Worm (Caenorhabditis elegans) whole organism, young adult: Measurements from ENCODE around the gene sqv-2.

ENCODE experiments used
- B0019.2 ChIP-seq: fragments of 200-800 bp; sonication (Bioruptor generic); conservative IDR thresholded peaks from 2 replicates; pipeline ENCODE4 v1.3.6; 2022; ENCODE audit warnings: missing genetic modification reagents, missing genetic modification characterization, missing compliant biosample characterization
- B0035.1 ChIP-seq: sonication (generic microtip); optimal IDR thresholded peaks from 2 replicates; lab custom pipeline; 2016; ENCODE audit warnings: missing genetic modification characterization, mild to moderate bottlenecking, missing compliant biosample characterization, missing genotype, missing genetic modification reagents
- B0261.1 ChIP-seq: sonication (generic microtip); optimal IDR thresholded peaks from 2 replicates; lab custom pipeline; 2016; ENCODE audit warnings: mild to moderate bottlenecking, missing genetic modification characterization, moderate library complexity, missing compliant biosample characterization
- C06A6.2 ChIP-seq: fragments of 200-800 bp; sonication (Bioruptor generic); conservative IDR thresholded peaks from 2 replicates; pipeline ENCODE4 v1.3.6; 2022; ENCODE audit warnings: missing genetic modification characterization, missing compliant biosample characterization
- C17E4.6 ChIP-seq: fragments of 200-800 bp; sonication (Bioruptor generic); IDR thresholded peaks from 2 replicates; pipeline ENCODE4 v1.3.6; 2022; ENCODE audit warnings: missing genetic modification reagents, missing genetic modification characterization, missing compliant biosample characterization
- F23B12.7 ChIP-seq: sonication (generic microtip); optimal IDR thresholded peaks from 2 replicates; lab custom pipeline; 2017; ENCODE audit warnings: missing genetic modification characterization, mild to moderate bottlenecking, missing compliant biosample characterization, antibody characterized with exemption, moderate library complexity; ENCODE audit not compliant: insufficient read depth
- F49E8.2 ChIP-seq: sonication (generic microtip); optimal IDR thresholded peaks from 3 replicates; lab custom pipeline; 2017; ENCODE audit warnings: missing genetic modification characterization, mild to moderate bottlenecking, missing compliant biosample characterization, antibody characterized with exemption, moderate library complexity; ENCODE audit not compliant: insufficient read depth
- K11D2.4 ChIP-seq: fragments of 200-800 bp; sonication (Bioruptor generic); IDR thresholded peaks from 2 replicates; pipeline ENCODE4 v1.3.6; 2022; ENCODE audit warnings: missing genetic modification reagents, missing genetic modification characterization, missing compliant biosample characterization
- Y56A3A.18 ChIP-seq: fragments of 200-800 bp; sonication (Bioruptor generic); IDR thresholded peaks from 2 replicates; pipeline ENCODE4 v1.3.6; 2022; ENCODE audit warnings: missing genetic modification reagents, missing genetic modification characterization, missing compliant biosample characterization
- Y67H2A.10 ChIP-seq: fragments of 200-800 bp; sonication (Bioruptor generic); conservative IDR thresholded peaks from 2 replicates; pipeline ENCODE4 v1.3.6; 2022; ENCODE audit warnings: missing genetic modification reagents, missing genetic modification characterization, missing compliant biosample characterization
- akir-1 ChIP-seq: fragments of 200-800 bp; sonication (Bioruptor generic); optimal IDR thresholded peaks from 2 replicates; lab custom pipeline; 2018; ENCODE audit warnings: mild to moderate bottlenecking, missing genetic modification characterization, moderate library complexity, missing compliant biosample characterization
- athp-1 ChIP-seq: sonication (generic microtip); optimal IDR thresholded peaks from 2 replicates; lab custom pipeline; 2017; ENCODE audit warnings: mild to moderate bottlenecking, missing genetic modification characterization, missing compliant biosample characterization
- attf-5 ChIP-seq: fragments of 200-800 bp; sonication (Bioruptor generic); optimal IDR thresholded peaks from 2 replicates; lab custom pipeline; 2018; ENCODE audit warnings: mild to moderate bottlenecking, missing genetic modification characterization, missing compliant biosample characterization
- bed-1 ChIP-seq: fragments of 200-800 bp; sonication (Bioruptor generic); IDR thresholded peaks from 2 replicates; pipeline ENCODE4 v1.3.6; 2022; ENCODE audit warnings: missing genetic modification reagents, missing genetic modification characterization, missing compliant biosample characterization
- ccch-3 ChIP-seq: fragments of 200-800 bp; sonication (Bioruptor generic); optimal IDR thresholded peaks from 2 replicates; lab custom pipeline; 2018; ENCODE audit warnings: mild to moderate bottlenecking, missing genetic modification characterization, missing compliant biosample characterization
- ceh-100 ChIP-seq: fragments of 200-800 bp; sonication (Bioruptor generic); IDR thresholded peaks from 2 replicates; pipeline ENCODE4 v1.3.6; 2022; ENCODE audit warnings: missing genetic modification reagents, missing genetic modification characterization, missing compliant biosample characterization
- ceh-27 ChIP-seq: fragments of 200-800 bp; sonication (Bioruptor generic); optimal IDR thresholded peaks from 2 replicates; lab custom pipeline; 2018; ENCODE audit warnings: mild to moderate bottlenecking, missing genetic modification characterization, moderate library complexity, missing compliant biosample characterization
- dox-1 ChIP-seq: fragments of 200-800 bp; sonication (Bioruptor generic); IDR thresholded peaks from 2 replicates; pipeline ENCODE4 v1.3.6; 2022; ENCODE audit warnings: missing genetic modification reagents, missing genetic modification characterization, missing compliant biosample characterization
- egrh-3 ChIP-seq: fragments of 200-800 bp; sonication (Bioruptor generic); IDR thresholded peaks from 2 replicates; pipeline ENCODE4 v1.3.6; 2022; ENCODE audit warnings: missing genetic modification reagents, missing genetic modification characterization, missing compliant biosample characterization
- hmg-1.2 ChIP-seq: fragments of 200-800 bp; sonication (Bioruptor generic); IDR thresholded peaks from 2 replicates; pipeline ENCODE4 v1.3.6; 2022; ENCODE audit warnings: missing genetic modification reagents, missing genetic modification characterization, missing compliant biosample characterization
- lag-1 ChIP-seq: fragments of 200-800 bp; sonication (Bioruptor generic); IDR thresholded peaks from 2 replicates; pipeline ENCODE4 v1.3.6; 2022; ENCODE audit warnings: missing genetic modification reagents, missing genetic modification characterization, missing compliant biosample characterization
- lin-35 ChIP-seq, 3 experiments: fragments of 150-350 bp in 2 of 3; sonication (generic microtip) in 1 of 3; optimal IDR thresholded peaks; 2 replicates each; lab custom pipeline; 2014 to 2018; ENCODE audit warnings: missing biosample characterization in 3 of 3, missing genetic modification characterization in 3 of 3, missing genetic modification reagents in 3 of 3
- lin-40 ChIP-seq: sonication (generic microtip); optimal IDR thresholded peaks from 2 replicates; lab custom pipeline; 2016; ENCODE audit warnings: missing genetic modification characterization, mild to moderate bottlenecking, missing compliant biosample characterization, missing genotype, missing genetic modification reagents
- lin-54 ChIP-seq: fragments of 200-800 bp; sonication (Bioruptor generic); optimal IDR thresholded peaks from 2 replicates; lab custom pipeline; 2018; ENCODE audit warnings: mild to moderate bottlenecking, missing genetic modification characterization, missing compliant biosample characterization
- lir-1 ChIP-seq: fragments of 200-800 bp; sonication (Bioruptor generic); conservative IDR thresholded peaks from 2 replicates; pipeline ENCODE4 v1.3.6; 2022; ENCODE audit warnings: missing genetic modification reagents, missing genetic modification characterization, missing compliant biosample characterization
- lsl-1 ChIP-seq: fragments of 200-800 bp; sonication (Bioruptor generic); optimal IDR thresholded peaks from 2 replicates; lab custom pipeline; 2018; ENCODE audit warnings: mild to moderate bottlenecking, missing genetic modification characterization, moderate library complexity, missing compliant biosample characterization
- lsy-27 ChIP-seq: sonication (generic microtip); optimal IDR thresholded peaks from 2 replicates; lab custom pipeline; 2017; ENCODE audit warnings: missing genetic modification characterization, mild to moderate bottlenecking, missing compliant biosample characterization, antibody characterized with exemption, missing genotype, borderline replicate concordance; ENCODE audit not compliant: insufficient read depth
- madf-3 ChIP-seq: fragments of 200-800 bp; sonication (Bioruptor generic); IDR thresholded peaks from 2 replicates; pipeline ENCODE4 v1.3.6; 2022; ENCODE audit warnings: missing genetic modification reagents, missing genetic modification characterization, missing compliant biosample characterization
- madf-6 ChIP-seq: fragments of 200-800 bp; sonication (Bioruptor generic); IDR thresholded peaks from 2 replicates; pipeline ENCODE4 v1.3.6; 2022; ENCODE audit warnings: missing genetic modification reagents, missing genetic modification characterization, missing compliant biosample characterization
- mcd-1 ChIP-seq: fragments of 200-800 bp; sonication (Bioruptor generic); IDR thresholded peaks from 2 replicates; pipeline ENCODE4 v1.3.6; 2022; ENCODE audit warnings: missing genetic modification reagents, missing genetic modification characterization, missing compliant biosample characterization
- mes-4 ChIP-seq: sonication (generic microtip); optimal IDR thresholded peaks from 2 replicates; lab custom pipeline; 2016; ENCODE audit warnings: missing genotype, missing genetic modification characterization, missing compliant biosample characterization
- nfya-2 ChIP-seq: fragments of 200-800 bp; sonication (Bioruptor generic); IDR thresholded peaks from 2 replicates; pipeline ENCODE4 v1.3.6; 2022; ENCODE audit warnings: missing genetic modification reagents, missing genetic modification characterization, missing compliant biosample characterization
- nhr-27 ChIP-seq: fragments of 200-800 bp; sonication (Bioruptor generic); optimal IDR thresholded peaks from 2 replicates; lab custom pipeline; 2018; ENCODE audit warnings: mild to moderate bottlenecking, missing genetic modification characterization, moderate library complexity, missing compliant biosample characterization
- pbrm-1 ChIP-seq: fragments of 200-800 bp; sonication (Bioruptor generic); IDR thresholded peaks from 2 replicates; pipeline ENCODE4 v1.3.6; 2022; ENCODE audit warnings: missing genetic modification reagents, missing genetic modification characterization, missing compliant biosample characterization
- rec-8 ChIP-seq, 2 experiments: sonication (generic microtip); optimal IDR thresholded peaks; 2 replicates each; lab custom pipeline; 2016; ENCODE audit warnings: mild to moderate bottlenecking in 2 of 2, missing genetic modification characterization in 2 of 2, missing genetic modification reagents in 2 of 2, missing genotype in 2 of 2, missing biosample characterization in 1 of 2, missing compliant biosample characterization in 1 of 2, moderate library complexity in 1 of 2
- snpc-4 ChIP-seq, 5 experiments: fragments of 150-350 bp in 1 of 5; sonication (generic microtip) in 4 of 5; optimal IDR thresholded peaks; 2 replicates each; lab custom pipeline; 2014 to 2018; ENCODE audit warnings: missing genetic modification characterization in 5 of 5, missing biosample characterization in 3 of 5, antibody characterized with exemption in 2 of 5, mild to moderate bottlenecking in 2 of 5, missing compliant biosample characterization in 2 of 5, missing genotype in 2 of 5, moderate library complexity in 2 of 5, missing genetic modification reagents in 1 of 5
- sptf-2 ChIP-seq: fragments of 200-800 bp; sonication (Bioruptor generic); optimal IDR thresholded peaks from 2 replicates; lab custom pipeline; 2018; ENCODE audit warnings: mild to moderate bottlenecking, missing genetic modification characterization, missing compliant biosample characterization
- zfh-2 ChIP-seq: fragments of 200-800 bp; sonication (Bioruptor generic); conservative IDR thresholded peaks from 2 replicates; pipeline ENCODE4 v1.3.6; 2022; ENCODE audit warnings: missing genetic modification reagents, missing genetic modification characterization, missing compliant biosample characterization
- ztf-3 ChIP-seq: fragments of 200-800 bp; sonication (Bioruptor generic); optimal IDR thresholded peaks from 2 replicates; lab custom pipeline; 2018; ENCODE audit warnings: mild to moderate bottlenecking, missing genetic modification characterization, missing compliant biosample characterization

The sqv-2 gene

DNA sequence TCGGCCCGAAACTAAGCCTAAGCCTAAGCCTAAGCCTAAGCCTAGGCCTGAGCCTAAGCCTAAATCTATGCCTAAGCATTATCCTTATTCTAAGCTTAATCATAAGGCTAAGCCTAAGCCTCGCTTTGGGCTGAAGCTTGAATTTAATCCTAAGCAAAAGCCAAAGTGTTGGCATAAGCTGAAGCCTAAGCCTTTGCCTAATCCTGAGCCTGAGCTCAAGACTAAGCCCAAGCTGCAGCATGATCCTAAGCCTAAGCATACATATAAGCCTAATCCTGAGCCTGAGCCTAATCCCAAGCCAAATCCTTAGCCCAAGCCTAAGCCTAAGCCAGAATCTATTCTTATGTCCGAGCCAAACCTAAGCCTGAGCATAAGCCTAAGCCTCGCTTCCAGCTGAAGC lies 47.6 kb downstream of the sqv-2 start:
- no peak for TF ChIP-seq rec-8 (tag; optimal IDR thresholded peaks at IDR 0.05; lab: Kevin White, UChicago)
- TF ChIP-seq lag-1 (GFP tag; lab: Robert Waterston, UW): no peak
- no peak for TF ChIP-seq ceh-100 (GFP tag; lab: Robert Waterston, UW)
- TF ChIP-seq ccch-3 (GFP tag; lab: Kevin White, UChicago): no peak
- no peak for TF ChIP-seq hmg-1.2 (GFP tag; lab: Robert Waterston, UW)
- no peak for TF ChIP-seq attf-5
- TF ChIP-seq lsy-27 (tag; lab: Kevin White, UChicago): no peak
- TF ChIP-seq Y56A3A.18 (GFP tag; lab: Robert Waterston, UW): no peak

DNA sequence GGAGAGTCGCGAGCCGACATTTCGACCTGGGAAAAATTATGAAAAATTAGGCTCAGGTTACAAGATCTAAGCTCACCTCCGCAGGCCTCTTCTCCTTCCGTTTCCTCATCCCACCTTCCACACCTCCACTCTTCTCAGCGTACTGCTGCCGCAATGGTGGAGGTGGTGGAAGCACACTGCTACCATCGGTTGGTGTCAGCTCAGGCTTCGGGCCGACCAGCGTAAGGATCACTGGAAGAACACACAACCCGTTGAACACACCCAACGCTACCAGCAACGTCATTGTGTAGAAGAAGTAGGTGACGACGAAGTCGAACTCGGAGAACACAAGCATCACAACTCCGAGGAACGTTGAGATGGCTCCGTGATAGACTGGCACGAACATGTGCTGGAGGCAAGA lies 48.5 kb downstream of the sqv-2 start:
- TF ChIP-seq pbrm-1 (GFP tag; lab: Robert Waterston, UW) (0 out of 2 replicates have a peak, but pooled peaks have one; percentile 18), lsy-27 (tag; lab: Kevin White, UChicago) (no peak), lag-1 (GFP tag; lab: Robert Waterston, UW) (no peak), lir-1 (GFP tag; lab: Robert Waterston, UW) (no peak), ceh-27 (no peak), mes-4 (no peak), F49E8.2 (tag; lab: Kevin White, UChicago) (no peak), K11D2.4 (GFP tag; lab: Robert Waterston, UW) (no peak), madf-3 (no peak), B0019.2 (no peak), madf-6 (no peak), nhr-27 (tag; lab: Kevin White, UChicago) (no peak), Y67H2A.10 (GFP tag; lab: Robert Waterston, UW) (no peak), C06A6.2 (no peak), snpc-4 (GFP tag; optimal IDR thresholded peaks at IDR 0.05; lab: Kevin White, UChicago) (no peak), snpc-4 (tag; optimal IDR thresholded peaks at IDR 0.05; lab: Kevin White, UChicago) (no peak), lin-40 (tag; lab: Kevin White, UChicago) (no peak), lin-35 (GFP tag; optimal IDR thresholded peaks at IDR 0.05; lab: Kevin White, UChicago) (no peak), B0261.1 (tag; lab: Kevin White, UChicago) (no peak), zfh-2 (GFP tag; lab: Robert Waterston, UW) (peak; percentile 59), bed-1 (GFP tag; lab: Robert Waterston, UW) (0 out of 2 replicates have a peak, but pooled peaks have one; percentile 34), egrh-3 (GFP tag; lab: Robert Waterston, UW) (no peak), dox-1 (no peak), mcd-1 (GFP tag; lab: Robert Waterston, UW) (no peak), nfya-2 (GFP tag; lab: Robert Waterston, UW) (no peak), lin-54 (GFP tag; lab: Kevin White, UChicago) (no peak), F23B12.7 (tag; lab: Kevin White, UChicago) (no peak)

DNA sequence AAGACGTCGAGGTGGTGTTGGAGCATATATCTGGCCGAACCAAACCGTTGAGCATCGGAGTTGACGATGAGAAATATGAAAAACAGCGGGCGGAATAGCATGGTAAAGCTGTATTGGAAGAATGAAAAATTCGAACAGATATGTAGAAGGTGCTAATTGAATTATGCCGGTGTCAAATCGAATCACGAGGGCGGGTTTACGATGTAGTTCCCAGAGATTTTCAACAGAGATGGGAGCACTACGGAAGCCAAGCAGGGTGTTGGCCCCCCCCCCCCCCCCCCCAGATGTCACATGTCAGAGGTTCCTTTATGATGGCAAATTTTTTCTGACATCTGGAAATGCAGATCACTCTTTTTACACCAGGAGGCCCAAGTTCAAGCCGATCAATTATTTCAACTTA lies 51.1 kb downstream of the sqv-2 start, which contains the start of gene Y110A2AL.7:
Gene Y110A2AL.7 (minus strand): TSS at position 101 of the 400 bp plus-strand sequence.
- TF ChIP-seq ztf-3 (GFP tag; lab: Kevin White, UChicago) (no peak), athp-1 (tag; lab: Kevin White, UChicago) (no peak), B0035.1 (tag; lab: Kevin White, UChicago) (no peak), akir-1 (GFP tag; lab: Kevin White, UChicago) (no peak), C17E4.6 (no peak), lin-40 (tag; lab: Kevin White, UChicago) (no peak), sptf-2 (GFP tag; lab: Kevin White, UChicago) (no peak), zfh-2 (GFP tag; lab: Robert Waterston, UW) (no peak), lsl-1 (no peak)
- TF ChIP-seq, all 124 proteins: peak for 0
